Worm (Caenorhabditis elegans) whole organism, L1 larva: Measurements from ENCODE around the gene C25F9.6.

Experiments
- isw-1 ChIP-seq: fragments of 200-800 bp; sonication (Bioruptor generic); IDR thresholded peaks from 2 replicates; pipeline ENCODE4 v1.3.6; 2022; ENCODE audit warnings: missing genetic modification characterization, missing compliant biosample characterization
- jun-1 ChIP-seq: fragments of 150-350 bp; optimal IDR thresholded peaks from 2 replicates; lab custom pipeline; 2014; ENCODE audit warnings: missing biosample characterization, missing genetic modification reagents, missing genetic modification characterization

DNA sequence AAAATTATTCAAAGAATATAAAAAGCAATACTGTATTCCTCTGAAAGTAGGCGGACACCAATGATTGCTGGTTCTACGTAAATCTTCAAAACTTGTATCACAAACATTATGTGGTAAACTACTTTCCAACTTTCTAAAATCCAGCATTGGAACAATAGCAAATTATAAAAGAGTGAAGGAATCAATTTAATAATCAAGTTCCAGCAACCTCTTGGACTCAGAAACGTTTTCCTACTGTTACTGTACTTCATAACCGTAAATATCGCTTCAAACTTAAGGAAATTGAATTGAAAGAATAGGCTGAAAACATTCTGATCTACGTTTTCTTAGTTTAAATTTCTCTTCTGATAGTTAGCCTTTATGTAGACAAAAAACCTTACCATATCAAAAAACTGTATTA is 1.5 kb downstream of the C25F9.6 start:
- TF ChIP-seq jun-1: no peak
- no peak for TF ChIP-seq isw-1 (GFP tag; lab: Robert Waterston, UW)
